Fruit fly (Drosophila melanogaster) whole organism, embryonic: ENCODE measurements around the gene Sf3b3.

ENCODE experiments used
- Asciz ChIP-seq: fragments of 200-800 bp; sonication (Bioruptor generic); optimal IDR thresholded peaks from 2 replicates; lab custom pipeline; 2017; ENCODE audit warnings: missing biosample characterization, mild to moderate bottlenecking, missing genetic modification characterization, missing genetic modification reagents
- Atf6 ChIP-seq: fragments of 200-800 bp; sonication (Bioruptor generic); IDR thresholded peaks from 2 replicates; pipeline ENCODE4 v1.3.6; 2022; ENCODE audit warnings: missing biosample characterization, missing genetic modification characterization
- CG11247 ChIP-seq: fragments of 200-800 bp; sonication (Bioruptor generic); IDR thresholded peaks from 2 replicates; pipeline ENCODE4 v1.3.6; 2022; ENCODE audit warnings: missing biosample characterization, missing genetic modification characterization
- CG11398 ChIP-seq: fragments of 200-800 bp; sonication (Bioruptor generic); optimal IDR thresholded peaks from 2 replicates; lab custom pipeline; 2016; ENCODE audit warnings: missing biosample characterization, missing genetic modification characterization
- CG13775 ChIP-seq: fragments of 200-800 bp; sonication (Bioruptor generic); optimal IDR thresholded peaks from 3 replicates; lab custom pipeline; 2017; ENCODE audit warnings: missing biosample characterization, mild to moderate bottlenecking, missing genetic modification characterization
- CG14050 ChIP-seq: fragments of 200-800 bp; sonication (Bioruptor generic); IDR thresholded peaks from 3 replicates; pipeline ENCODE4 v1.3.6; 2022; ENCODE audit warnings: missing biosample characterization, missing genetic modification characterization
- CG17186 ChIP-seq: fragments of 200-800 bp; sonication (Bioruptor generic); optimal IDR thresholded peaks from 3 replicates; lab custom pipeline; 2017; ENCODE audit warnings: missing biosample characterization, missing genetic modification reagents, missing genetic modification characterization
- CG17359 ChIP-seq: fragments of 200-800 bp; sonication (Bioruptor generic); optimal IDR thresholded peaks from 3 replicates; lab custom pipeline; 2018; ENCODE audit warnings: missing biosample characterization, mild to moderate bottlenecking, missing genetic modification characterization, moderate library complexity
- CG17385 ChIP-seq: fragments of 200-800 bp; sonication (Bioruptor generic); optimal IDR thresholded peaks from 3 replicates; lab custom pipeline; 2018; ENCODE audit warnings: missing biosample characterization, mild to moderate bottlenecking, missing genetic modification characterization
- CG17829 ChIP-seq: fragments of 200-800 bp; optimal IDR thresholded peaks from 2 replicates; lab custom pipeline; 2019; ENCODE audit warnings: missing biosample characterization, mild to moderate bottlenecking, missing genetic modification characterization, moderate library complexity
- CG1792 ChIP-seq: fragments of 200-800 bp; sonication (Bioruptor generic); optimal IDR thresholded peaks from 2 replicates; lab custom pipeline; 2016; ENCODE audit warnings: missing biosample characterization, missing genetic modification characterization
- CG2116 ChIP-seq: fragments of 200-800 bp; sonication (Bioruptor generic); optimal IDR thresholded peaks from 3 replicates; lab custom pipeline; 2018; ENCODE audit warnings: missing biosample characterization, mild to moderate bottlenecking, missing genetic modification characterization
- CG2202 ChIP-seq: fragments of 200-800 bp; sonication (Bioruptor generic); optimal IDR thresholded peaks from 2 replicates; lab custom pipeline; 2018; ENCODE audit warnings: missing biosample characterization, mild to moderate bottlenecking, missing genetic modification characterization
- CG2875 ChIP-seq: fragments of 200-800 bp; sonication (Bioruptor generic); optimal IDR thresholded peaks from 2 replicates; lab custom pipeline; 2017; ENCODE audit warnings: missing biosample characterization, mild to moderate bottlenecking, missing genetic modification characterization, missing genetic modification reagents
- CG2889 ChIP-seq: fragments of 200-800 bp; sonication (Bioruptor generic); IDR thresholded peaks from 3 replicates; pipeline ENCODE4 v1.3.6; 2022; ENCODE audit warnings: missing biosample characterization, missing genetic modification characterization
- CG30431 ChIP-seq: fragments of 200-800 bp; sonication (Bioruptor generic); optimal IDR thresholded peaks from 2 replicates; lab custom pipeline; 2017; ENCODE audit warnings: missing biosample characterization, missing genetic modification characterization
- CG34376 ChIP-seq: fragments of 200-800 bp; sonication (Bioruptor generic); optimal IDR thresholded peaks from 2 replicates; lab custom pipeline; 2018; ENCODE audit warnings: missing biosample characterization, mild to moderate bottlenecking, missing genetic modification characterization
- CG4282 ChIP-seq: fragments of 200-800 bp; sonication (Bioruptor generic); optimal IDR thresholded peaks from 2 replicates; lab custom pipeline; 2016; ENCODE audit warnings: missing biosample characterization, missing genetic modification characterization
- CG6689 ChIP-seq: fragments of 200-800 bp; sonication (Bioruptor generic); IDR thresholded peaks from 2 replicates; pipeline ENCODE4 v1.3.6; 2022; ENCODE audit warnings: missing biosample characterization, missing genetic modification characterization
- CG7928 ChIP-seq: fragments of 200-800 bp; sonication (Bioruptor generic); optimal IDR thresholded peaks from 2 replicates; lab custom pipeline; 2017; ENCODE audit warnings: missing biosample characterization, mild to moderate bottlenecking, missing genetic modification characterization
- CG8290 ChIP-seq, 3 experiments: fragments of 200-800 bp; sonication (Bioruptor generic); optimal IDR thresholded peaks; 2 replicates each; lab custom pipeline; 2016 to 2019; ENCODE audit warnings: missing biosample characterization in 3 of 3, missing genetic modification characterization in 3 of 3, mild to moderate bottlenecking in 2 of 3, moderate library complexity in 1 of 3
- CG8359 ChIP-seq: fragments of 200-800 bp; sonication (Bioruptor generic); optimal IDR thresholded peaks from 2 replicates; lab custom pipeline; 2017; ENCODE audit warnings: missing biosample characterization, mild to moderate bottlenecking, missing genetic modification characterization, borderline replicate concordance
- CG8924 ChIP-seq: fragments of 200-800 bp; optimal IDR thresholded peaks from 3 replicates; lab custom pipeline; 2019; ENCODE audit warnings: missing biosample characterization, mild to moderate bottlenecking, missing genetic modification characterization, moderate library complexity
- HmgZ ChIP-seq: fragments of 200-800 bp; sonication (Bioruptor generic); optimal IDR thresholded peaks from 2 replicates; lab custom pipeline; 2018; ENCODE audit warnings: missing biosample characterization, mild to moderate bottlenecking, missing genetic modification characterization
- Hmx ChIP-seq: fragments of 200-800 bp; sonication (Bioruptor generic); optimal IDR thresholded peaks from 2 replicates; lab custom pipeline; 2016; ENCODE audit warnings: missing biosample characterization, missing genetic modification characterization
- Hr78 ChIP-seq, 2 experiments: fragments of 200-800 bp in 1 of 2; fragments of >200 bp in 1 of 2; sonication (Bioruptor generic) in 1 of 2; optimal IDR thresholded peaks; 2 replicates each; lab custom pipeline; 2017 to 2019; ENCODE audit warnings: missing biosample characterization in 2 of 2, missing genetic modification characterization in 2 of 2, mild to moderate bottlenecking in 1 of 2, moderate library complexity in 1 of 2
- Hsf ChIP-seq: fragments of 200-800 bp; sonication (Bioruptor generic); optimal IDR thresholded peaks from 3 replicates; lab custom pipeline; 2016; ENCODE audit warnings: missing biosample characterization, missing genetic modification characterization
- Jarid2 ChIP-seq: fragments of 200-800 bp; sonication (Bioruptor generic); optimal IDR thresholded peaks from 3 replicates; lab custom pipeline; 2017; ENCODE audit warnings: mild to moderate bottlenecking, missing biosample characterization, missing genetic modification reagents, missing genetic modification characterization
- Mad ChIP-seq: fragments of 200-800 bp; sonication (Bioruptor generic); optimal IDR thresholded peaks from 2 replicates; lab custom pipeline; 2016; ENCODE audit warnings: missing biosample characterization, missing genetic modification characterization
- Neu2 ChIP-seq: fragments of 200-800 bp; sonication (Bioruptor generic); optimal IDR thresholded peaks from 3 replicates; lab custom pipeline; 2016; ENCODE audit warnings: missing biosample characterization, missing genetic modification characterization, borderline replicate concordance
- Nf-YA ChIP-seq: fragments of 200-800 bp; sonication (Bioruptor generic); IDR thresholded peaks from 2 replicates; pipeline ENCODE4 v1.3.6; 2022; ENCODE audit warnings: missing biosample characterization, missing genetic modification characterization
- Poxn ChIP-seq: fragments of 200-800 bp; sonication (Bioruptor generic); IDR thresholded peaks from 2 replicates; pipeline ENCODE4 v1.3.6; 2022; ENCODE audit warnings: missing biosample characterization, missing genetic modification characterization
- Sox100B ChIP-seq: fragments of 200-800 bp; sonication (Bioruptor generic); optimal IDR thresholded peaks from 3 replicates; lab custom pipeline; 2018; ENCODE audit warnings: missing biosample characterization, mild to moderate bottlenecking, missing genetic modification characterization
- ab ChIP-seq: fragments of 200-800 bp; sonication (Bioruptor generic); optimal IDR thresholded peaks from 2 replicates; lab custom pipeline; 2016; ENCODE audit warnings: missing biosample characterization, missing genetic modification characterization
- abd-A ChIP-seq: fragments of 200-800 bp; sonication (Bioruptor generic); optimal IDR thresholded peaks from 3 replicates; lab custom pipeline; 2019; ENCODE audit warnings: missing biosample characterization, mild to moderate bottlenecking, missing genetic modification characterization, moderate library complexity
- bigmax ChIP-seq: fragments of 200-800 bp; sonication (Bioruptor generic); optimal IDR thresholded peaks from 2 replicates; lab custom pipeline; 2018; ENCODE audit warnings: missing biosample characterization, mild to moderate bottlenecking, missing genetic modification characterization
- br ChIP-seq: fragments of >200 bp; optimal IDR thresholded peaks from 2 replicates; lab custom pipeline; 2017
- cad ChIP-seq: fragments of >200 bp; optimal IDR thresholded peaks from 2 replicates; lab custom pipeline; 2017; ENCODE audit warnings: missing biosample characterization, missing genetic modification characterization
- chm ChIP-seq: fragments of 200-800 bp; sonication (Bioruptor generic); IDR thresholded peaks from 2 replicates; pipeline ENCODE4 v1.3.6; 2022; ENCODE audit warnings: missing biosample characterization, missing genetic modification characterization
- eve ChIP-seq, 2 experiments: fragments of >200 bp; optimal IDR thresholded peaks; 2 replicates each; lab custom pipeline; 2017; ENCODE audit warnings: missing biosample characterization in 2 of 2, missing genetic modification characterization in 2 of 2
- fd64A ChIP-seq: fragments of 200-800 bp; sonication (Bioruptor generic); optimal IDR thresholded peaks from 3 replicates; lab custom pipeline; 2018; ENCODE audit warnings: missing biosample characterization, mild to moderate bottlenecking, missing genetic modification characterization
- grn ChIP-seq: fragments of 200-800 bp; sonication (Bioruptor generic); optimal IDR thresholded peaks from 3 replicates; lab custom pipeline; 2017; ENCODE audit warnings: missing biosample characterization, missing genetic modification characterization
- ind ChIP-seq: fragments of 200-800 bp; sonication (Bioruptor generic); optimal IDR thresholded peaks from 3 replicates; lab custom pipeline; 2016; ENCODE audit warnings: missing biosample characterization, missing genetic modification characterization
- kah ChIP-seq: fragments of 200-800 bp; sonication (Bioruptor generic); optimal IDR thresholded peaks from 2 replicates; lab custom pipeline; 2018; ENCODE audit warnings: missing biosample characterization, mild to moderate bottlenecking, missing genetic modification characterization
- knrl ChIP-seq: fragments of 200-800 bp; sonication (Bioruptor generic); IDR thresholded peaks from 3 replicates; pipeline ENCODE4 v1.3.6; 2022; ENCODE audit warnings: missing biosample characterization, missing genetic modification characterization; ENCODE audit not compliant: partially characterized antibody
- odd ChIP-seq: fragments of 200-800 bp; sonication (Bioruptor generic); optimal IDR thresholded peaks from 2 replicates; lab custom pipeline; 2017; ENCODE audit warnings: missing biosample characterization, mild to moderate bottlenecking, missing genetic modification characterization
- pfk ChIP-seq: fragments of 200-800 bp; sonication (Bioruptor generic); optimal IDR thresholded peaks from 2 replicates; lab custom pipeline; 2018; ENCODE audit warnings: missing biosample characterization, mild to moderate bottlenecking, missing genetic modification characterization, moderate library complexity
- pnt ChIP-seq: fragments of 200-800 bp; sonication (Bioruptor generic); optimal IDR thresholded peaks from 3 replicates; lab custom pipeline; 2016; ENCODE audit warnings: missing biosample characterization, missing genetic modification characterization
- tin ChIP-seq: fragments of 200-800 bp; sonication (Bioruptor generic); optimal IDR thresholded peaks from 3 replicates; lab custom pipeline; 2016; ENCODE audit warnings: missing biosample characterization, missing genetic modification characterization
- trem ChIP-seq: fragments of 200-800 bp; optimal IDR thresholded peaks from 3 replicates; lab custom pipeline; 2019; ENCODE audit warnings: missing biosample characterization, mild to moderate bottlenecking, missing genetic modification characterization, moderate library complexity
- unc-4 ChIP-seq: fragments of 200-800 bp; sonication (Bioruptor generic); IDR thresholded peaks from 2 replicates; pipeline ENCODE4 v1.3.6; 2022; ENCODE audit warnings: missing biosample characterization, missing genetic modification characterization; ENCODE audit not compliant: partially characterized antibody

The Sf3b3 gene

DNA sequence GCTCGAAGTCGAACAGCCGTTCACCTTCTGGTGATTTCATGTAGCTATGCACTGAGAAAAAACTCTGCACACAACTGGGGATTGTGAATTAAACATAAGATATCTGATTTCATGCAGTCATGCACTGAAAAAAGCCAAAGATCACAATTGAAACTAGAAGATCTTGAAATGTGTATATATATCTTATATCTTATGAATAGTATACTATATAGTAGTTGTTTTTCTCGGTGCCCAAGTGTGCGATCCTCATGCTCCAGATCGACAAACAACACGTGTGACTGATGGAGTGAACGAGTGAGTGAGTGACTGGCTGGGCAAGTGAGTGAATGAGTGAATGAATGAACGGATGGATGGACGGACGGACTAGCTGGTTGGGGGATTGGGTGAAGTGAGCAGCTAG, 11.2 kb downstream of the Sf3b3 start (continued):
- TF ChIP-seq CG8359 (peak; percentile 50), cad (GFP tag; lab: Kevin White, UChicago) (no peak), CG11247 (GFP tag; lab: Robert Waterston, UW) (peak; percentile 38; the same call in 1 of the 2 replicates), CG7928 (no peak), ab (GFP tag; lab: Kevin White, UChicago) (no peak), Hsf (GFP tag; lab: Kevin White, UChicago) (peak; percentile 53), Nf-YA (GFP tag; lab: Robert Waterston, UW) (peak; percentile 74), unc-4 (GFP tag; lab: Robert Waterston, UW) (no peak), odd (GFP tag; lab: Kevin White, UChicago) (peak; percentile 31), Neu2 (GFP tag; lab: Kevin White, UChicago) (no peak), CG17829 (tag; lab: Kevin White, UChicago) (peak; percentile 88), knrl (GFP tag; lab: Robert Waterston, UW) (no peak), Atf6 (GFP tag; lab: Robert Waterston, UW) (peak; percentile 43; the same call in 1 of the 2 replicates), CG17385 (GFP tag; lab: Kevin White, UChicago) (peak; percentile 55), grn (GFP tag; lab: Kevin White, UChicago) (no peak), CG17359 (tag; lab: Kevin White, UChicago) (peak; percentile 86), CG2889 (GFP tag; lab: Robert Waterston, UW) (no peak), fd64A (peak; percentile 49), Mad (no peak), kah (peak; percentile 76), CG14050 (peak; percentile 35; the same call in 1 of the 3 replicates), tin (GFP tag; lab: Kevin White, UChicago) (peak; percentile 76), Poxn (GFP tag; lab: Robert Waterston, UW) (no peak), Asciz (GFP tag; lab: Kevin White, UChicago) (peak; percentile 71), pnt (GFP tag; lab: Kevin White, UChicago) (no peak), CG4282 (no peak), CG8290 (GFP tag; optimal IDR thresholded peaks at IDR 0.05; lab: Kevin White, UChicago) (peak; percentile 54), CG8290 (tag; optimal IDR thresholded peaks at IDR 0.05; lab: Kevin White, UChicago) (peak in 1 of 2 experiments; percentile 69), CG1792 (GFP tag; lab: Kevin White, UChicago) (no peak), eve (GFP tag; optimal IDR thresholded peaks at IDR 0.05; lab: Kevin White, UChicago) (no peak), CG2116 (GFP tag; lab: Kevin White, UChicago) (peak; percentile 10), pfk (no peak), CG17186 (GFP tag; lab: Kevin White, UChicago) (peak; percentile 41), trem (peak; percentile 73), CG13775 (GFP tag; lab: Kevin White, UChicago) (peak; percentile 2), Jarid2 (GFP tag; lab: Kevin White, UChicago) (peak; percentile 48), bigmax (GFP tag; lab: Kevin White, UChicago) (no peak), abd-A (no peak), CG2202 (tag; lab: Kevin White, UChicago) (peak; percentile 51), CG11398 (GFP tag; lab: Kevin White, UChicago) (peak; percentile 13), CG6689 (GFP tag; lab: Robert Waterston, UW) (peak; percentile 80), CG2875 (peak; percentile 76), Sox100B (GFP tag; lab: Kevin White, UChicago) (peak; percentile 84), Hr78 (GFP tag; optimal IDR thresholded peaks at IDR 0.05; lab: Kevin White, UChicago) (peak in 1 of 2 experiments; percentile 60), CG30431 (GFP tag; lab: Kevin White, UChicago) (peak; percentile 6), CG8924 (peak; percentile 68), Hmx (GFP tag; lab: Kevin White, UChicago) (no peak), ind (peak; percentile 70), HmgZ (tag; lab: Kevin White, UChicago) (no peak), chm (GFP tag; lab: Robert Waterston, UW) (peak; percentile 69), CG34376 (GFP tag; lab: Kevin White, UChicago) (no peak), br (lab: Kevin White, UChicago) (no peak)
